Worm (Caenorhabditis elegans) whole organism, L3 larva: ENCODE results near the gene Y39A3B.8.

Source experiments
- ZK546.5 ChIP-seq: sonication (generic microtip); optimal IDR thresholded peaks from 2 replicates; lab custom pipeline; 2017; ENCODE audit warnings: missing biosample characterization, missing genetic modification characterization
- ama-1 ChIP-seq: fragments of 150-350 bp; optimal IDR thresholded peaks from 2 replicates; lab custom pipeline; 2018
- ceh-16 ChIP-seq: sonication (generic microtip); optimal IDR thresholded peaks from 2 replicates; lab custom pipeline; 2017; ENCODE audit warnings: missing biosample characterization, missing genetic modification characterization
- jun-1 ChIP-seq: fragments of 150-350 bp; optimal IDR thresholded peaks from 2 replicates; lab custom pipeline; 2014; ENCODE audit warnings: missing biosample characterization, missing genetic modification reagents, missing genetic modification characterization
- lin-39 ChIP-seq: fragments of 150-350 bp; optimal IDR thresholded peaks from 2 replicates; lab custom pipeline; 2018; ENCODE audit warnings: missing biosample characterization, missing genetic modification reagents, missing genetic modification characterization
- nhr-43 ChIP-seq: sonication (generic microtip); optimal IDR thresholded peaks from 2 replicates; lab custom pipeline; 2016; ENCODE audit warnings: mild to moderate bottlenecking, missing genetic modification characterization, missing compliant biosample characterization; ENCODE audit not compliant: poor library complexity, severe bottlenecking
- nhr-76 ChIP-seq: fragments of 150-350 bp; sonication (generic microtip); optimal IDR thresholded peaks from 5 replicates; lab custom pipeline; 2014; ENCODE audit warnings: missing biosample characterization, missing genetic modification characterization
- sea-2 ChIP-seq: fragments of 150-350 bp; sonication (generic microtip); optimal IDR thresholded peaks from 4 replicates; lab custom pipeline; 2014; ENCODE audit warnings: missing biosample characterization, missing genetic modification reagents, missing genetic modification characterization
- snpc-4 ChIP-seq: fragments of 150-350 bp; optimal IDR thresholded peaks from 2 replicates; lab custom pipeline; 2014; ENCODE audit warnings: missing biosample characterization, missing genetic modification characterization

- no peak for TF ChIP-seq nhr-43 (tag; lab: Kevin White, UChicago)
- no peak for TF ChIP-seq ceh-16 (tag; lab: Kevin White, UChicago)
- no peak for TF ChIP-seq jun-1 (tag; lab: Kevin White, UChicago)
- TF ChIP-seq ama-1 (lab: Kevin White, UChicago) = no peak
- TF ChIP-seq sea-2 (GFP tag; lab: Kevin White, UChicago) = no peak
- no peak for TF ChIP-seq lin-39 (tag; lab: Kevin White, UChicago)
- TF ChIP-seq ZK546.5 (tag; lab: Kevin White, UChicago) = no peak
- TF ChIP-seq snpc-4 (tag; lab: Kevin White, UChicago) = no peak
- no peak for TF ChIP-seq nhr-76 (tag; lab: Kevin White, UChicago)
Measured at ce11 chrIII:1977424-1977823, 10.4 kb upstream of the Y39A3B.8 start.
